Worm (Caenorhabditis elegans): ENCODE data around the gene sfrp-1.

sfrp-1 gene

ce11 chrIV:6402386-6402905 is at the start of gene sfrp-1:
sfrp-1 (minus strand) TSS chrIV:6402436.
- TF ChIP-seq nhr-237 (tag; optimal IDR thresholded peaks at IDR 0.05) (no peak), ces-1 (GFP tag; optimal IDR thresholded peaks at IDR 0.05) (peak; percentile 79), nhr-12 (tag; optimal IDR thresholded peaks at IDR 0.05) (no peak), snpc-4 (tag; optimal IDR thresholded peaks at IDR 0.05) (no peak), unc-39 (tag; optimal IDR thresholded peaks at IDR 0.05) (no peak), mab-5 (tag; optimal IDR thresholded peaks at IDR 0.05) (no peak), ceh-83 (GFP tag; optimal IDR thresholded peaks at IDR 0.05) (no peak)

- TF ChIP-seq snpc-4 (tag; optimal IDR thresholded peaks at IDR 0.05) (no peak), bed-3 (GFP tag; optimal IDR thresholded peaks at IDR 0.05) (no peak), ceh-43 (GFP tag; optimal IDR thresholded peaks at IDR 0.05) (no peak), nhr-12 (tag; optimal IDR thresholded peaks at IDR 0.05) (no peak), ham-2 (GFP tag; optimal IDR thresholded peaks at IDR 0.05) (no peak), ceh-39 (tag; optimal IDR thresholded peaks at IDR 0.05) (no peak), elt-3 (tag; optimal IDR thresholded peaks at IDR 0.05) (no peak), ztf-11 (tag; optimal IDR thresholded peaks at IDR 0.05) (no peak), ces-1 (GFP tag; optimal IDR thresholded peaks at IDR 0.05) (no peak), nhr-237 (tag; optimal IDR thresholded peaks at IDR 0.05) (no peak), ceh-83 (GFP tag; optimal IDR thresholded peaks at IDR 0.05) (no peak), lin-13 (tag; optimal IDR thresholded peaks at IDR 0.05) (no peak), nhr-2 (tag; optimal IDR thresholded peaks at IDR 0.05) (no peak), M03D4.4 (tag; optimal IDR thresholded peaks at IDR 0.05) (no peak), zip-8 (tag; optimal IDR thresholded peaks at IDR 0.05) (no peak), nhr-76 (tag; optimal IDR thresholded peaks at IDR 0.05) (no peak), mab-5 (tag; optimal IDR thresholded peaks at IDR 0.05) (no peak), cnd-1 (tag; optimal IDR thresholded peaks at IDR 0.05) (no peak)
These were observed 40.8 kb upstream of the sfrp-1 start for ce11 chrIV:6443018-6443417.

- TF ChIP-seq nhr-237 (tag; optimal IDR thresholded peaks at IDR 0.05) (no peak), ceh-43 (GFP tag; optimal IDR thresholded peaks at IDR 0.05) (no peak), lsy-2 (tag; optimal IDR thresholded peaks at IDR 0.05) (no peak), elt-1 (tag; optimal IDR thresholded peaks at IDR 0.05; ENCODE audit: borderline replicate concordance, insufficient read depth) (no peak), ceh-83 (GFP tag; optimal IDR thresholded peaks at IDR 0.05) (peak; percentile 54)
These were observed 39.9 kb upstream of the sfrp-1 start for ce11 chrIV:6442016-6442618.

- TF ChIP-seq elt-1 (tag; optimal IDR thresholded peaks at IDR 0.05; ENCODE audit: borderline replicate concordance, insufficient read depth), result no peak
- no peak for TF ChIP-seq bed-3 (GFP tag; optimal IDR thresholded peaks at IDR 0.05)
- no peak for TF ChIP-seq nhr-237 (tag; optimal IDR thresholded peaks at IDR 0.05)
- no peak for TF ChIP-seq M03D4.4 (tag; optimal IDR thresholded peaks at IDR 0.05)
- no peak for TF ChIP-seq ham-2 (GFP tag; optimal IDR thresholded peaks at IDR 0.05)
- TF ChIP-seq nhr-2 (tag; optimal IDR thresholded peaks at IDR 0.05), result no peak
- no peak for TF ChIP-seq cnd-1 (tag; optimal IDR thresholded peaks at IDR 0.05)
- no peak for TF ChIP-seq drap-1 (GFP tag; optimal IDR thresholded peaks at IDR 0.05)
- no peak for TF ChIP-seq lin-32 (GFP tag; optimal IDR thresholded peaks at IDR 0.05)
- TF ChIP-seq ceh-39 (tag; optimal IDR thresholded peaks at IDR 0.05), result no peak
- TF ChIP-seq blmp-1 (tag; optimal IDR thresholded peaks at IDR 0.05), result no peak
- TF ChIP-seq ceh-83 (GFP tag; optimal IDR thresholded peaks at IDR 0.05), result no peak
- TF ChIP-seq unc-62 (GFP tag; optimal IDR thresholded peaks at IDR 0.05), result no peak
- no peak for TF ChIP-seq lsy-2 (tag; optimal IDR thresholded peaks at IDR 0.05)
- TF ChIP-seq lin-13 (tag; optimal IDR thresholded peaks at IDR 0.05), result no peak
- TF ChIP-seq elt-3 (tag; optimal IDR thresholded peaks at IDR 0.05), result no peak
- TF ChIP-seq sem-2 (GFP tag; optimal IDR thresholded peaks at IDR 0.05), result no peak
- TF ChIP-seq snpc-4 (tag; optimal IDR thresholded peaks at IDR 0.05), result no peak
These were observed 39.4 kb upstream of the sfrp-1 start, which contains the start of gene Y73B6BL.31 for ce11 chrIV:6441601-6442000. Y73B6BL.31 (plus strand) TSS chrIV:6441901.

ce11 chrIV:6438051-6438450 is 35.8 kb upstream of the sfrp-1 start, which contains the start of gene dlc-5:
dlc-5 (plus strand) TSS chrIV:6438204.
- no peak for TF ChIP-seq tbx-8 (GFP tag; optimal IDR thresholded peaks at IDR 0.05)
- no peak for TF ChIP-seq nhr-2 (tag; optimal IDR thresholded peaks at IDR 0.05)
- no peak for TF ChIP-seq ceh-39 (tag; optimal IDR thresholded peaks at IDR 0.05)
- TF ChIP-seq blmp-1 (tag; optimal IDR thresholded peaks at IDR 0.05), result no peak
- TF ChIP-seq mls-2 (tag; optimal IDR thresholded peaks at IDR 0.05), result no peak
- TF ChIP-seq ztf-11 (tag; optimal IDR thresholded peaks at IDR 0.05), result no peak
- TF ChIP-seq mab-5 (tag; optimal IDR thresholded peaks at IDR 0.05), result no peak
- TF ChIP-seq ham-2 (GFP tag; optimal IDR thresholded peaks at IDR 0.05), result no peak
- no peak for TF ChIP-seq elt-3 (tag; optimal IDR thresholded peaks at IDR 0.05)

Measured in whole organism, mixed stage, embryonic.